Worm (Caenorhabditis elegans): ENCODE results near the gene tyra-2.

ce11 chrX:7019733-7020132 is 14.4 kb upstream of the tyra-2 start, which contains the start of gene cah-5:
- TF ChIP-seq F13H6.1 (tag; optimal IDR thresholded peaks at IDR 0.05) (no peak), snpc-4 (tag; optimal IDR thresholded peaks at IDR 0.05) (no peak), zag-1 (tag; optimal IDR thresholded peaks at IDR 0.05) (no peak), mab-5 (tag; optimal IDR thresholded peaks at IDR 0.05) (no peak), ceh-82 (tag; optimal IDR thresholded peaks at IDR 0.05) (no peak), ztf-11 (tag; optimal IDR thresholded peaks at IDR 0.05) (no peak), nhr-237 (tag; optimal IDR thresholded peaks at IDR 0.05) (no peak)

All from whole organism, L2 larva.